Fruit fly (Drosophila melanogaster) S2 (cell line): ENCODE measurements around the gene fit.

Source experiments
- CG8478 ChIP-seq: fragments of >200 bp; optimal IDR thresholded peaks from 2 replicates; lab custom pipeline; 2018
- CTCF ChIP-seq, 2 experiments: fragments of >200 bp; optimal IDR thresholded peaks; 2 replicates each; lab custom pipeline; 2018

DNA sequence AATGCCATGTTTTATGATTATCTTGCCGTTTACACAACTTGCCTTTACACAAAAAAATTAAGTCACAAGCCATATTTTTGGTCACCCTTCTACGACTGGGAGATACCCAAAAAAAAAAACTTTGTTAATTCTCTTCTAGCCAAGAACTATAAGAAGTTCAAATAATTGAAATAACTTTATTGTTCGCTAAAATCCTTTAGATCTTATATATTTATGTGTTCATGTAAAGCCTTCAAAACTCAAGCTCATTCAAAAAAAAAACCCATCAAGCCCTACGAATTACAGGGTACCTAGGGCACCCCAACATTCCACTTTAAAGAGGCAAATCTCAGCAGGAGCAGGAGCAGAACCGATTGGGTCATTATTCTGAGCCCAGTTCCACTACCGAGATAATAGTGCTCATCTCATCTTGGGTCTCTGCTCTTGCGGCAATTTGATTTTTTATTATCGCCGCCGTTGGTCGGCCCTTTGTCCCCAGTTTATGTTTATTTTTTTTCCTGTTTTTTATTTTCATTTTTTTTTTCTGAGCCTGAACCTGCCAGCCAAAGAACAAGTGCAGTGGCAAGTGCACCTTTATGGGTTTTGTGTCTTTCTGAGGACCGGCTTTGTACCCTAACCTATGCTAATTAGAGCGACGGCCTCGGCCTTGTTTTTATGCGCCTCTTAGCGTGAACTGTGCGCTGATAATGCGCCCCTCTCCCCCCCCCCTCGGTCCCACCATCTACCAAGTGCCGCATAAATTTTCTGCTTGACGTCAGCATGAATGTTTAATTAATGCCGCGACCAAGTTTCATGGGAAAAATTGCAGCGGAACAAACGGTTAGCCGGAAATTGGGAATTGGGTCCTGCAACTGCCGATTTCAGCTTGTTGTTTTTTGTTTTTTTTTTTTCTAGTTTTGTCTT, 42.5 kb downstream of the fit start:
- TF ChIP-seq CG8478 (lab: Kevin White, UChicago) (no peak), CTCF (optimal IDR thresholded peaks at IDR 0.05; lab: Kevin White, UChicago) (no peak)
